Fruit fly (Drosophila melanogaster): ENCODE data around the gene mRpL45.

mRpL45 gene

dm6 chr3R:22663115-22663514, 44.8 kb downstream of the mRpL45 start (continued):
- TF ChIP-seq ap (GFP tag; IDR thresholded peaks at IDR 0.05): peak; percentile 77
- TF ChIP-seq CG10209 (GFP tag; optimal IDR thresholded peaks at IDR 0.05): peak; percentile 67
- no peak for TF ChIP-seq CG2202 (tag; optimal IDR thresholded peaks at IDR 0.05)
- peak; percentile 75 for TF ChIP-seq lab (GFP tag; optimal IDR thresholded peaks at IDR 0.05)
- no peak for TF ChIP-seq vnd (GFP tag; IDR thresholded peaks at IDR 0.05; ENCODE audit: partially characterized antibody)
- no peak for TF ChIP-seq Tbp (GFP tag; optimal IDR thresholded peaks at IDR 0.05)
- TF ChIP-seq lbe (GFP tag; optimal IDR thresholded peaks at IDR 0.05): no peak
- no peak for TF ChIP-seq hb (GFP tag; IDR thresholded peaks at IDR 0.05; ENCODE audit: partially characterized antibody)
- peak; percentile 66 for TF ChIP-seq CG13424 (tag; optimal IDR thresholded peaks at IDR 0.05)
- TF ChIP-seq Nf-YB (GFP tag; optimal IDR thresholded peaks at IDR 0.05): peak; percentile 33
- no peak for TF ChIP-seq CG6683 (GFP tag; optimal IDR thresholded peaks at IDR 0.05)
- TF ChIP-seq gro (GFP tag; optimal IDR thresholded peaks at IDR 0.05): no peak
- peak; percentile 80 for TF ChIP-seq so (GFP tag; IDR thresholded peaks at IDR 0.05)
- no peak for TF ChIP-seq ham (GFP tag; IDR thresholded peaks at IDR 0.05)
- peak; percentile 43 for TF ChIP-seq fd96Cb (tag; optimal IDR thresholded peaks at IDR 0.05)
- no peak for TF ChIP-seq knrl (GFP tag; IDR thresholded peaks at IDR 0.05; ENCODE audit: partially characterized antibody)
- peak; percentile 14 for TF ChIP-seq CG15011 (GFP tag; optimal IDR thresholded peaks at IDR 0.05)
- TF ChIP-seq sens (GFP tag): peak; percentile 83
- no peak for TF ChIP-seq gt (GFP tag; IDR thresholded peaks at IDR 0.05)
- peak; percentile 22 for TF ChIP-seq CG12299 (tag; optimal IDR thresholded peaks at IDR 0.05)
- peak; percentile 77 for TF ChIP-seq CG17359 (tag; optimal IDR thresholded peaks at IDR 0.05)
- peak; percentile 55; the same call in 1 of the 2 replicates for TF ChIP-seq ranshi (GFP tag; IDR thresholded peaks at IDR 0.05)
- no peak for TF ChIP-seq Bgb (GFP tag; IDR thresholded peaks at IDR 0.05; ENCODE audit: partially characterized antibody)
- peak; percentile 41; the same call in 1 of the 3 replicates for TF ChIP-seq Aef1 (GFP tag; IDR thresholded peaks at IDR 0.05)
- peak; percentile 53 for TF ChIP-seq CG16863 (GFP tag; optimal IDR thresholded peaks at IDR 0.05)
- TF ChIP-seq Atf-2 (GFP tag; optimal IDR thresholded peaks at IDR 0.05): peak; percentile 39

dm6 chr3R:22664274-22664673, 46.0 kb downstream of the mRpL45 start:
- TF ChIP-seq NfI (GFP tag; optimal IDR thresholded peaks at IDR 0.05) (peak; percentile 29), pan (optimal IDR thresholded peaks at IDR 0.05) (no peak), pan (GFP tag; optimal IDR thresholded peaks at IDR 0.05 in 1 of 2, IDR thresholded peaks at IDR 0.05 in 1 of 2) (peak in 1 of 2 experiments; percentile 34), ab (GFP tag; optimal IDR thresholded peaks at IDR 0.05) (no peak), Sox100B (GFP tag; optimal IDR thresholded peaks at IDR 0.05) (no peak), CG12104 (GFP tag; optimal IDR thresholded peaks at IDR 0.05) (no peak), org-1 (GFP tag; optimal IDR thresholded peaks at IDR 0.05) (no peak), Nf-YC (tag; optimal IDR thresholded peaks at IDR 0.05) (no peak), Antp (GFP tag; optimal IDR thresholded peaks at IDR 0.05) (peak; percentile 56), ara (GFP tag; IDR thresholded peaks at IDR 0.05) (peak; percentile 49; the same call in 1 of the 2 replicates), Fer2 (tag; optimal IDR thresholded peaks at IDR 0.05) (no peak), HHEX (GFP tag; optimal IDR thresholded peaks at IDR 0.05) (peak; percentile 6), gcm (GFP tag; optimal IDR thresholded peaks at IDR 0.05) (no peak), CG4707 (GFP tag; optimal IDR thresholded peaks at IDR 0.05) (peak; percentile 17), Nf-YB (GFP tag; optimal IDR thresholded peaks at IDR 0.05) (no peak), gt (GFP tag; IDR thresholded peaks at IDR 0.05) (no peak), CG18011 (GFP tag; optimal IDR thresholded peaks at IDR 0.05) (peak; percentile 8), caup (GFP tag; optimal IDR thresholded peaks at IDR 0.05; ENCODE audit: severe bottlenecking) (no peak), CG4730 (GFP tag; IDR thresholded peaks at IDR 0.05) (no peak), pum (GFP tag; optimal IDR thresholded peaks at IDR 0.05) (no peak), CG5953 (GFP tag; IDR thresholded peaks at IDR 0.05) (0 out of 2 replicates have a peak, but pooled peaks have one; percentile 38), toy (GFP tag; IDR thresholded peaks at IDR 0.05) (no peak), Atf6 (GFP tag; IDR thresholded peaks at IDR 0.05) (no peak), ind (GFP tag; optimal IDR thresholded peaks at IDR 0.05) (peak; percentile 51), so (GFP tag; IDR thresholded peaks at IDR 0.05) (peak; percentile 12; the same call in 1 of the 3 replicates), CkIIα-i1 (GFP tag; IDR thresholded peaks at IDR 0.05) (no peak), CG30431 (GFP tag; optimal IDR thresholded peaks at IDR 0.05) (peak; percentile 42), Oaz (GFP tag; IDR thresholded peaks at IDR 0.05) (no peak), Bgb (GFP tag; IDR thresholded peaks at IDR 0.05; ENCODE audit: partially characterized antibody) (no peak)
